Fruit fly (Drosophila melanogaster): ENCODE measurements around the gene Ibf2.

DNA sequence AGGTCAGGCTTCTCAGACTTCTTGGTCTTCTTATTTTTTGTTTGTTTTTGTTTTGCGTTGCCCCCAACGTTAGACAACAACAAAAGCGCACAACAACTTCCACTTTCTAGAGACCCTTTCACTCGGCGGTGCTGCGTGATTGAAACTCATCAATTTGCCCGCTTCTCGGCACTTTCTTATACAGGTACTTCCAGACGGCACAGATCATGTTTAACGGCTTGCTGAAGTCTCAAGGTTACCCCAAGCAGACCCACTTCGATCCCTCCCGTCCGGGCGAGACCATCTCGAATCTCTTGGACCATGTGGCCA is 8.6 kb downstream of the Ibf2 start:
- TF ChIP-seq EcR (GFP tag; optimal IDR thresholded peaks at IDR 0.05) (no peak), usp (GFP tag; optimal IDR thresholded peaks at IDR 0.05) (no peak), pan (optimal IDR thresholded peaks at IDR 0.05) (no peak)
